Fruit fly (Drosophila melanogaster) whole organism, embryonic: ENCODE data around the gene CG17362.
A peak's percentile ranks its signal among the peaks of the same experiment; 100 is the strongest.

Experiments used
- Ada2b ChIP-seq: fragments of 200-800 bp; sonication (Bioruptor generic); IDR thresholded peaks from 2 replicates; pipeline ENCODE4 v1.3.6; 2022; ENCODE audit warnings: missing biosample characterization, missing genetic modification characterization
- BEAF-32 ChIP-seq: fragments of 200-800 bp; sonication (Bioruptor generic); optimal IDR thresholded peaks from 3 replicates; lab custom pipeline; 2017; ENCODE audit warnings: missing biosample characterization, missing genetic modification characterization, mild to moderate bottlenecking, moderate library complexity, missing genetic modification reagents
- CG14667 ChIP-seq: fragments of 200-800 bp; sonication (Bioruptor generic); IDR thresholded peaks from 2 replicates; pipeline ENCODE4 v1.3.6; 2022; ENCODE audit warnings: missing biosample characterization, missing genetic modification characterization
- CG15269 ChIP-seq: fragments of 200-800 bp; sonication (Bioruptor generic); optimal IDR thresholded peaks from 2 replicates; lab custom pipeline; 2018; ENCODE audit warnings: missing biosample characterization, mild to moderate bottlenecking, missing genetic modification characterization, moderate library complexity
- CG16815 ChIP-seq: fragments of 200-800 bp; sonication (Bioruptor generic); optimal IDR thresholded peaks from 3 replicates; lab custom pipeline; 2017; ENCODE audit warnings: missing biosample characterization, mild to moderate bottlenecking, missing genetic modification characterization
- CG17612 ChIP-seq: fragments of 200-800 bp; sonication (Bioruptor generic); IDR thresholded peaks from 2 replicates; pipeline ENCODE4 v1.3.6; 2022; ENCODE audit warnings: missing biosample characterization, missing genetic modification characterization
- CG18011 ChIP-seq: fragments of 200-800 bp; sonication (Bioruptor generic); optimal IDR thresholded peaks from 2 replicates; lab custom pipeline; 2017; ENCODE audit warnings: missing biosample characterization, missing genetic modification characterization, mild to moderate bottlenecking, moderate library complexity, missing genotype
- CG18599 ChIP-seq: fragments of 200-800 bp; sonication (Bioruptor generic); optimal IDR thresholded peaks from 3 replicates; lab custom pipeline; 2017; ENCODE audit warnings: missing biosample characterization, missing genetic modification characterization, mild to moderate bottlenecking, moderate library complexity, missing genetic modification reagents
- CG2120 ChIP-seq: fragments of 200-800 bp; sonication (Bioruptor generic); optimal IDR thresholded peaks from 3 replicates; lab custom pipeline; 2016; ENCODE audit warnings: missing biosample characterization, missing genetic modification characterization
- CG2875 ChIP-seq: fragments of 200-800 bp; sonication (Bioruptor generic); optimal IDR thresholded peaks from 2 replicates; lab custom pipeline; 2017; ENCODE audit warnings: missing biosample characterization, mild to moderate bottlenecking, missing genetic modification characterization, missing genetic modification reagents
- CG32767 ChIP-seq: fragments of 200-800 bp; sonication (Bioruptor generic); IDR thresholded peaks from 2 replicates; pipeline ENCODE4 v1.3.6; 2022; ENCODE audit warnings: missing biosample characterization, missing genetic modification characterization
- CG3407 ChIP-seq: fragments of 200-800 bp; sonication (Bioruptor generic); optimal IDR thresholded peaks from 2 replicates; lab custom pipeline; 2018; ENCODE audit warnings: missing biosample characterization, mild to moderate bottlenecking, missing genetic modification characterization
- CG3726 ChIP-seq: fragments of 200-800 bp; sonication (Bioruptor generic); IDR thresholded peaks from 3 replicates; pipeline ENCODE4, ENCODE4 v1.3.6; 2022; ENCODE audit warnings: missing biosample characterization, missing genetic modification characterization
- CG5180 ChIP-seq: fragments of 200-800 bp; sonication (Bioruptor generic); optimal IDR thresholded peaks from 3 replicates; lab custom pipeline; 2017; ENCODE audit warnings: missing biosample characterization, missing genetic modification characterization, mild to moderate bottlenecking, moderate library complexity, missing genetic modification reagents
- CG6654 ChIP-seq: fragments of 200-800 bp; sonication (Bioruptor generic); optimal IDR thresholded peaks from 2 replicates; lab custom pipeline; 2017; ENCODE audit warnings: missing biosample characterization, mild to moderate bottlenecking, missing genetic modification characterization
- CG7839 ChIP-seq: fragments of 200-800 bp; sonication (Bioruptor generic); optimal IDR thresholded peaks from 3 replicates; lab custom pipeline; 2018; ENCODE audit warnings: missing biosample characterization, mild to moderate bottlenecking, missing genetic modification characterization, moderate library complexity
- CG8359 ChIP-seq: fragments of 200-800 bp; sonication (Bioruptor generic); optimal IDR thresholded peaks from 2 replicates; lab custom pipeline; 2017; ENCODE audit warnings: missing biosample characterization, mild to moderate bottlenecking, missing genetic modification characterization, borderline replicate concordance
- CG8944 ChIP-seq: fragments of 200-800 bp; sonication (Bioruptor generic); optimal IDR thresholded peaks from 3 replicates; lab custom pipeline; 2016; ENCODE audit warnings: missing biosample characterization, missing genetic modification characterization
- D19B ChIP-seq: fragments of 200-800 bp; sonication (Bioruptor generic); optimal IDR thresholded peaks from 2 replicates; lab custom pipeline; 2017; ENCODE audit warnings: missing biosample characterization, mild to moderate bottlenecking, missing genetic modification characterization
- GATAe ChIP-seq: fragments of 200-800 bp; sonication (Bioruptor generic); conservative IDR thresholded peaks from 2 replicates; pipeline ENCODE4 v1.3.6; 2022; ENCODE audit warnings: missing biosample characterization, missing genetic modification characterization
- HLH4C ChIP-seq: fragments of 200-800 bp; sonication (Bioruptor generic); IDR thresholded peaks from 3 replicates; pipeline ENCODE4 v1.3.6; 2022; ENCODE audit warnings: missing biosample characterization, missing genetic modification characterization; ENCODE audit not compliant: partially characterized antibody
- HLHmδ ChIP-seq: fragments of 200-800 bp; sonication (Bioruptor generic); optimal IDR thresholded peaks from 2 replicates; lab custom pipeline; 2018; ENCODE audit warnings: missing biosample characterization, mild to moderate bottlenecking, missing genetic modification characterization, moderate library complexity
- Lim3 ChIP-seq: fragments of 200-800 bp; sonication (Bioruptor generic); IDR thresholded peaks from 2 replicates; pipeline ENCODE4 v1.3.6; 2022; ENCODE audit warnings: missing biosample characterization, missing genetic modification characterization
- Mad ChIP-seq: fragments of 200-800 bp; sonication (Bioruptor generic); optimal IDR thresholded peaks from 2 replicates; lab custom pipeline; 2016; ENCODE audit warnings: missing biosample characterization, missing genetic modification characterization
- Max ChIP-seq: fragments of 200-800 bp; sonication (Bioruptor generic); optimal IDR thresholded peaks from 2 replicates; lab custom pipeline; 2016; ENCODE audit warnings: missing biosample characterization, mild to moderate bottlenecking, missing genetic modification characterization
- Nf-YA ChIP-seq: fragments of 200-800 bp; sonication (Bioruptor generic); IDR thresholded peaks from 2 replicates; pipeline ENCODE4 v1.3.6; 2022; ENCODE audit warnings: missing biosample characterization, missing genetic modification characterization
- Nf-YC ChIP-seq: fragments of 200-800 bp; optimal IDR thresholded peaks from 3 replicates; lab custom pipeline; 2019; ENCODE audit warnings: missing biosample characterization, mild to moderate bottlenecking, missing genetic modification characterization, moderate library complexity
- Opbp ChIP-seq: fragments of 200-800 bp; sonication (Bioruptor generic); IDR thresholded peaks from 3 replicates; pipeline ENCODE4 v1.3.6; 2022; ENCODE audit warnings: missing biosample characterization, missing genetic modification characterization; ENCODE audit not compliant: partially characterized antibody
- Side ChIP-seq: fragments of 200-800 bp; sonication (Bioruptor generic); optimal IDR thresholded peaks from 2 replicates; lab custom pipeline; 2016; ENCODE audit warnings: missing biosample characterization, missing genetic modification characterization
- Taf1 ChIP-seq: fragments of 200-800 bp; sonication (Bioruptor generic); IDR thresholded peaks from 2 replicates; pipeline ENCODE4 v1.3.6; 2022; ENCODE audit warnings: missing biosample characterization, missing genetic modification characterization
- Xbp1 ChIP-seq: fragments of 200-800 bp; sonication (Bioruptor generic); optimal IDR thresholded peaks from 3 replicates; lab custom pipeline; 2016; ENCODE audit warnings: missing biosample characterization, mild to moderate bottlenecking, missing genetic modification characterization
- YL-1 ChIP-seq: fragments of 200-800 bp; sonication (Bioruptor generic); optimal IDR thresholded peaks from 3 replicates; lab custom pipeline; 2017; ENCODE audit warnings: missing biosample characterization, mild to moderate bottlenecking, missing genetic modification characterization
- aop ChIP-seq: fragments of 200-800 bp; sonication (Bioruptor generic); IDR thresholded peaks from 2 replicates; pipeline ENCODE4 v1.3.6; 2022; ENCODE audit warnings: missing biosample characterization, missing genetic modification characterization
- ato ChIP-seq: fragments of 200-800 bp; sonication (Bioruptor generic); IDR thresholded peaks from 2 replicates; pipeline ENCODE4 v1.3.6; 2022; ENCODE audit warnings: missing biosample characterization, missing genetic modification characterization; ENCODE audit not compliant: partially characterized antibody
- chif ChIP-seq, 2 experiments: fragments of 200-800 bp; sonication (Bioruptor generic); optimal IDR thresholded peaks; 3 replicates each; lab custom pipeline; 2016; ENCODE audit warnings: missing biosample characterization in 2 of 2, missing genetic modification characterization in 2 of 2
- cwo ChIP-seq: fragments of 200-800 bp; sonication (Bioruptor generic); optimal IDR thresholded peaks from 3 replicates; lab custom pipeline; 2017; ENCODE audit warnings: missing biosample characterization, missing genetic modification characterization, mild to moderate bottlenecking, moderate library complexity, missing genetic modification reagents
- dysf ChIP-seq: fragments of 200-800 bp; sonication (Bioruptor generic); IDR thresholded peaks from 3 replicates; pipeline ENCODE4 v1.3.6; 2022; ENCODE audit warnings: missing biosample characterization, missing genetic modification characterization
- exex ChIP-seq: fragments of 200-800 bp; sonication (Bioruptor generic); optimal IDR thresholded peaks from 4 replicates; lab custom pipeline; 2018; ENCODE audit warnings: missing biosample characterization, mild to moderate bottlenecking, missing genetic modification characterization, moderate library complexity
- gfzf ChIP-seq: fragments of 200-800 bp; sonication (Bioruptor generic); optimal IDR thresholded peaks from 2 replicates; lab custom pipeline; 2016; ENCODE audit warnings: missing biosample characterization, mild to moderate bottlenecking, missing genetic modification characterization, moderate library complexity
- hth ChIP-seq: fragments of >200 bp; optimal IDR thresholded peaks from 2 replicates; lab custom pipeline; 2017; ENCODE audit warnings: inconsistent platforms
- jing ChIP-seq: fragments of 200-800 bp; sonication (Bioruptor generic); optimal IDR thresholded peaks from 2 replicates; lab custom pipeline; 2018; ENCODE audit warnings: missing biosample characterization, mild to moderate bottlenecking, missing genetic modification characterization
- kay ChIP-seq: fragments of 200-800 bp; sonication (Bioruptor generic); optimal IDR thresholded peaks from 2 replicates; lab custom pipeline; 2016; ENCODE audit warnings: missing biosample characterization, missing genetic modification characterization
- otp ChIP-seq: fragments of 200-800 bp; sonication (Bioruptor generic); IDR thresholded peaks from 3 replicates; pipeline ENCODE4, ENCODE4 v1.3.6; 2022; ENCODE audit warnings: missing biosample characterization, missing genetic modification characterization
- pb ChIP-seq: fragments of 200-800 bp; sonication (Bioruptor generic); optimal IDR thresholded peaks from 3 replicates; lab custom pipeline; 2016; ENCODE audit warnings: missing biosample characterization, missing genetic modification characterization
- pnt ChIP-seq: fragments of 200-800 bp; sonication (Bioruptor generic); optimal IDR thresholded peaks from 3 replicates; lab custom pipeline; 2016; ENCODE audit warnings: missing biosample characterization, missing genetic modification characterization
- salm ChIP-seq: fragments of 200-800 bp; sonication (Bioruptor generic); optimal IDR thresholded peaks from 2 replicates; lab custom pipeline; 2018; ENCODE audit warnings: missing biosample characterization, mild to moderate bottlenecking, missing genetic modification characterization
- sug ChIP-seq: fragments of 200-800 bp; optimal IDR thresholded peaks from 2 replicates; lab custom pipeline; 2019; ENCODE audit warnings: missing biosample characterization, mild to moderate bottlenecking, missing genetic modification characterization, moderate library complexity
- twi ChIP-seq: fragments of 200-800 bp; optimal IDR thresholded peaks from 2 replicates; lab custom pipeline; 2019; ENCODE audit warnings: missing biosample characterization, mild to moderate bottlenecking, missing genetic modification characterization, moderate library complexity
- vvl ChIP-seq: fragments of 200-800 bp; sonication (Bioruptor generic); IDR thresholded peaks from 2 replicates; pipeline ENCODE4 v1.3.6; 2022; ENCODE audit warnings: missing biosample characterization, missing genetic modification characterization
- wor ChIP-seq: fragments of 200-800 bp; sonication (Bioruptor generic); IDR thresholded peaks from 2 replicates; pipeline ENCODE4 v1.3.6; 2022; ENCODE audit warnings: missing biosample characterization, missing genetic modification characterization

Gene CG17362

dm6 chr3L:14004963-14005458 lies 18.6 kb downstream of the CG17362 start (continued):
- TF ChIP-seq Xbp1 (GFP tag; lab: Kevin White, UChicago) (peak; percentile 97), CG16815 (GFP tag; lab: Kevin White, UChicago) (peak; percentile 85), Side (GFP tag; lab: Kevin White, UChicago) (peak; percentile 94), CG14667 (GFP tag; lab: Robert Waterston, UW) (peak; percentile 79), HLHmδ (GFP tag; lab: Kevin White, UChicago) (no peak), vvl (GFP tag; lab: Robert Waterston, UW) (peak; percentile 97), Taf1 (GFP tag; lab: Robert Waterston, UW) (peak; percentile 76), D19B (GFP tag; lab: Kevin White, UChicago) (no peak), Opbp (GFP tag; lab: Robert Waterston, UW) (peak; percentile 40; the same call in 1 of the 3 replicates), aop (GFP tag; lab: Robert Waterston, UW) (peak; percentile 94), CG18599 (GFP tag; lab: Kevin White, UChicago) (peak; percentile 96), salm (peak; percentile 91), cwo (peak; percentile 91), CG32767 (GFP tag; lab: Robert Waterston, UW) (peak; percentile 93), Ada2b (GFP tag; lab: Robert Waterston, UW) (peak; percentile 97), YL-1 (GFP tag; lab: Kevin White, UChicago) (peak; percentile 74), HLH4C (GFP tag; lab: Robert Waterston, UW) (no peak), exex (tag; lab: Kevin White, UChicago) (peak; percentile 73), CG3407 (GFP tag; lab: Kevin White, UChicago) (peak; percentile 93), gfzf (GFP tag; lab: Kevin White, UChicago) (peak; percentile 15), hth (lab: Kevin White, UChicago) (no peak), Lim3 (GFP tag; lab: Robert Waterston, UW) (peak; percentile 80), Mad (peak; percentile 95), CG3726 (GFP tag; lab: Robert Waterston, UW) (peak; percentile 82; the same call in 2 of the 3 replicates), Max (GFP tag; lab: Kevin White, UChicago) (peak; percentile 92), pnt (peak; percentile 95), GATAe (GFP tag; lab: Robert Waterston, UW) (peak; percentile 83), CG8359 (GFP tag; lab: Kevin White, UChicago) (peak; percentile 82), chif (GFP tag; optimal IDR thresholded peaks at IDR 0.05; lab: Kevin White, UChicago) (peak; percentile 95 to 96), dysf (GFP tag; lab: Robert Waterston, UW) (peak; percentile 95), Nf-YC (tag; lab: Kevin White, UChicago) (peak; percentile 44), CG8944 (GFP tag; lab: Kevin White, UChicago) (peak; percentile 96), CG7839 (tag; lab: Kevin White, UChicago) (peak; percentile 96), wor (GFP tag; lab: Robert Waterston, UW) (peak; percentile 93), CG5180 (peak; percentile 90), CG2875 (GFP tag; lab: Kevin White, UChicago) (peak; percentile 93), sug (peak; percentile 93), ato (no peak), CG15269 (tag; lab: Kevin White, UChicago) (peak; percentile 98), CG6654 (GFP tag; lab: Kevin White, UChicago) (peak; percentile 83), Nf-YA (peak; percentile 95), twi (tag; lab: Kevin White, UChicago) (peak; percentile 85), BEAF-32 (peak; percentile 23), pb (GFP tag; lab: Kevin White, UChicago) (peak; percentile 90), otp (GFP tag; lab: Robert Waterston, UW) (peak; percentile 96), CG18011 (GFP tag; lab: Kevin White, UChicago) (peak; percentile 78), CG2120 (GFP tag; lab: Kevin White, UChicago) (peak; percentile 97), CG17612 (GFP tag; lab: Robert Waterston, UW) (peak; percentile 85), kay (GFP tag; lab: Kevin White, UChicago) (peak; percentile 91), jing (GFP tag; lab: Kevin White, UChicago) (peak; percentile 93)
